Fruit fly (Drosophila melanogaster) whole organism, embryonic: ENCODE measurements around the gene Pcyt1.

Experiments
- CG1529 ChIP-seq: fragments of 200-800 bp; sonication (Bioruptor generic); optimal IDR thresholded peaks from 3 replicates; lab custom pipeline; 2018; ENCODE audit warnings: missing biosample characterization, missing genetic modification characterization
- CG1832 ChIP-seq: fragments of 200-800 bp; sonication (Bioruptor generic); optimal IDR thresholded peaks from 2 replicates; lab custom pipeline; 2017; ENCODE audit warnings: missing biosample characterization, mild to moderate bottlenecking, missing genetic modification characterization, inconsistent platforms
- CG2202 ChIP-seq: fragments of 200-800 bp; sonication (Bioruptor generic); optimal IDR thresholded peaks from 2 replicates; lab custom pipeline; 2018; ENCODE audit warnings: missing biosample characterization, mild to moderate bottlenecking, missing genetic modification characterization
- CG5953 ChIP-seq: fragments of 200-800 bp; sonication (Bioruptor generic); IDR thresholded peaks from 2 replicates; pipeline ENCODE4 v1.3.6; 2022; ENCODE audit warnings: missing biosample characterization, missing genetic modification characterization
- CG6654 ChIP-seq: fragments of 200-800 bp; sonication (Bioruptor generic); optimal IDR thresholded peaks from 2 replicates; lab custom pipeline; 2017; ENCODE audit warnings: missing biosample characterization, mild to moderate bottlenecking, missing genetic modification characterization
- CG7987 ChIP-seq: fragments of 200-800 bp; sonication (Bioruptor generic); optimal IDR thresholded peaks from 2 replicates; lab custom pipeline; 2018; ENCODE audit warnings: missing biosample characterization, mild to moderate bottlenecking, missing genetic modification characterization, moderate library complexity
- CG9876 ChIP-seq: fragments of 200-800 bp; sonication (Bioruptor generic); optimal IDR thresholded peaks from 2 replicates; lab custom pipeline; 2016; ENCODE audit warnings: missing biosample characterization, missing genetic modification characterization
- Doc3 ChIP-seq: fragments of 200-800 bp; sonication (Bioruptor generic); IDR thresholded peaks from 3 replicates; pipeline ENCODE4 v1.3.6; 2022; ENCODE audit warnings: missing biosample characterization, missing genetic modification characterization; ENCODE audit not compliant: partially characterized antibody
- Max ChIP-seq: fragments of 200-800 bp; sonication (Bioruptor generic); optimal IDR thresholded peaks from 2 replicates; lab custom pipeline; 2016; ENCODE audit warnings: missing biosample characterization, mild to moderate bottlenecking, missing genetic modification characterization
- Sry-β ChIP-seq: fragments of 200-800 bp; sonication (Bioruptor generic); optimal IDR thresholded peaks from 2 replicates; lab custom pipeline; 2018; ENCODE audit warnings: missing biosample characterization, mild to moderate bottlenecking, missing genetic modification characterization, moderate library complexity
- bbx ChIP-seq: fragments of 200-800 bp; sonication (Bioruptor generic); IDR thresholded peaks from 2 replicates; pipeline ENCODE4 v1.3.6; 2022; ENCODE audit warnings: missing biosample characterization, missing genetic modification characterization; ENCODE audit not compliant: partially characterized antibody
- tx ChIP-seq: fragments of 200-800 bp; sonication (Bioruptor generic); optimal IDR thresholded peaks from 2 replicates; lab custom pipeline; 2016; ENCODE audit warnings: missing biosample characterization, missing genetic modification characterization

dm6 chr3L:1569162-1569965 lies 23.5 kb downstream of the Pcyt1 start, which contains the start of gene Tmep:
- TF ChIP-seq CG7987 (GFP tag; lab: Kevin White, UChicago): no peak
- TF ChIP-seq CG9876 (GFP tag; lab: Kevin White, UChicago): no peak
- no peak for TF ChIP-seq CG6654 (GFP tag; lab: Kevin White, UChicago)
- TF ChIP-seq CG2202 (tag; lab: Kevin White, UChicago): no peak
- no peak for TF ChIP-seq CG1529 (GFP tag; lab: Kevin White, UChicago)
- TF ChIP-seq CG1832: no peak
- no peak for TF ChIP-seq CG5953 (GFP tag; lab: Robert Waterston, UW)
- TF ChIP-seq tx: no peak
- no peak for TF ChIP-seq Sry-β
- TF ChIP-seq Doc3: no peak
- no peak for TF ChIP-seq Max (GFP tag; lab: Kevin White, UChicago)
- no peak; the same call in 1 of the 2 replicates for TF ChIP-seq bbx (GFP tag; lab: Robert Waterston, UW)
